Worm (Caenorhabditis elegans) whole organism, young adult: Measurements from ENCODE around the gene Y66C5A.1.

Experiments
- B0019.2 ChIP-seq: fragments of 200-800 bp; sonication (Bioruptor generic); conservative IDR thresholded peaks from 2 replicates; pipeline ENCODE4 v1.3.6; 2022; ENCODE audit warnings: missing genetic modification reagents, missing genetic modification characterization, missing compliant biosample characterization
- F23B12.7 ChIP-seq: sonication (generic microtip); optimal IDR thresholded peaks from 2 replicates; lab custom pipeline; 2017; ENCODE audit warnings: missing genetic modification characterization, mild to moderate bottlenecking, missing compliant biosample characterization, antibody characterized with exemption, moderate library complexity; ENCODE audit not compliant: insufficient read depth
- Y79H2A.3 ChIP-seq: fragments of 200-800 bp; sonication (Bioruptor generic); conservative IDR thresholded peaks from 2 replicates; pipeline ENCODE4 v1.3.6; 2022; ENCODE audit warnings: missing genetic modification reagents, missing genetic modification characterization, missing compliant biosample characterization
- athp-1 ChIP-seq: sonication (generic microtip); optimal IDR thresholded peaks from 2 replicates; lab custom pipeline; 2017; ENCODE audit warnings: mild to moderate bottlenecking, missing genetic modification characterization, missing compliant biosample characterization
- ceh-79 ChIP-seq: sonication (generic microtip); optimal IDR thresholded peaks from 2 replicates; lab custom pipeline; 2017; ENCODE audit warnings: mild to moderate bottlenecking, missing genetic modification characterization, missing compliant biosample characterization
- die-1 ChIP-seq: sonication (generic microtip); optimal IDR thresholded peaks from 2 replicates; lab custom pipeline; 2016; ENCODE audit warnings: missing genotype, mild to moderate bottlenecking, missing genetic modification characterization, missing compliant biosample characterization
- dpl-1 ChIP-seq: fragments of 150-350 bp; optimal IDR thresholded peaks from 2 replicates; lab custom pipeline; 2014; ENCODE audit warnings: missing biosample characterization, missing genetic modification reagents, missing genetic modification characterization
- gei-17 ChIP-seq: fragments of 200-800 bp; sonication (Bioruptor generic); optimal IDR thresholded peaks from 2 replicates; lab custom pipeline; 2018; ENCODE audit warnings: mild to moderate bottlenecking, missing genetic modification characterization, missing compliant biosample characterization
- him-1 ChIP-seq: sonication (generic microtip); optimal IDR thresholded peaks from 2 replicates; lab custom pipeline; 2016; ENCODE audit warnings: missing genotype, missing genetic modification reagents, missing genetic modification characterization, missing compliant biosample characterization
- pha-4 ChIP-seq: fragments of 150-350 bp; sonication (generic microtip); optimal IDR thresholded peaks from 2 replicates; lab custom pipeline; 2014; ENCODE audit warnings: missing biosample characterization, missing genetic modification reagents, missing genetic modification characterization
- unc-62 ChIP-seq: fragments of 150-350 bp; optimal IDR thresholded peaks from 2 replicates; lab custom pipeline; 2014; ENCODE audit warnings: missing biosample characterization, missing genetic modification reagents, missing genetic modification characterization
- ztf-6 ChIP-seq: fragments of 200-800 bp; sonication (Bioruptor generic); IDR thresholded peaks from 2 replicates; pipeline ENCODE4 v1.3.6; 2022; ENCODE audit warnings: missing genetic modification reagents, missing genetic modification characterization, missing compliant biosample characterization

ce11 chrX:14503282-14503681 lies 48.0 kb upstream of the Y66C5A.1 start:
- TF ChIP-seq F23B12.7 (tag; lab: Kevin White, UChicago): no peak
- TF ChIP-seq ceh-79: no peak
- no peak for TF ChIP-seq him-1 (tag; lab: Kevin White, UChicago)
- no peak for TF ChIP-seq pha-4
- no peak for TF ChIP-seq die-1 (tag; lab: Kevin White, UChicago)
- TF ChIP-seq dpl-1: no peak
- TF ChIP-seq athp-1 (tag; lab: Kevin White, UChicago): no peak
- TF ChIP-seq B0019.2 (GFP tag; lab: Robert Waterston, UW): no peak
- peak; percentile 24 for TF ChIP-seq unc-62 (GFP tag; lab: Kevin White, UChicago)
- no peak for TF ChIP-seq gei-17
- TF ChIP-seq ztf-6 (GFP tag; lab: Robert Waterston, UW): no peak
- TF ChIP-seq Y79H2A.3 (GFP tag; lab: Robert Waterston, UW): no peak
